Worm (Caenorhabditis elegans): ENCODE data around the gene fbxb-51.
A peak's percentile ranks its signal among the peaks of the same experiment; 100 is the strongest.
"Not testable (repeated sequence)": the region's sequence is repeated elsewhere in the genome, so short reads cannot be mapped to it uniquely, and the experiment has no call there.

Gene fbxb-51

ce11 chrII:1540628-1541027, 9.9 kb upstream of the fbxb-51 start, which contains the start of gene poml-4:
TSS of gene poml-4 (plus strand) at chrII:1540928.
- not testable (repeated sequence) for TF ChIP-seq dpl-1 (GFP tag; optimal IDR thresholded peaks at IDR 0.05); irx-1 (tag; optimal IDR thresholded peaks at IDR 0.05); mab-9 (GFP tag; IDR thresholded peaks at IDR 0.05)

DNA sequence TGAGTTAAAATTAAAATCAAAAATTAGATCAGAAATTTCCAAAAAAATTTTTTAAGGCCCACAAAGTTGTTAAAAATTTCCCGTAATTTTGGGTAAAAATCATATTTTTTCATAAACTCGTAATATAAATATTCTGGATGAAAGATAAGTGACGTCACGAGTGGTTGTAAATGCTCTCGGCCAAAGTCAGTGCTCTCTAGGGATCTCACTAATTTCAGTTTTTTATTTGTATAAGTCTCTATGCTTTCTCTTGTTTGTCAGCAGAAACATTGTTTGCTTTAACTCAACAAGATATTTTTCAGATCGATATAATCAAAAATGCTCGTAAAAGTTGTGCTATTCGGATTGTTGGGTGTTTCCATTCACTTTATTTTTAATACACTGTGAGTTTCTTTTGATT, 7.3 kb upstream of the fbxb-51 start, which contains the start of gene K05F6.4:
Gene K05F6.4 (plus strand): TSS at position 301 of the 400 bp plus-strand sequence.
- not testable (repeated sequence) for TF ChIP-seq nhr-90 (tag; optimal IDR thresholded peaks at IDR 0.05; ENCODE audit: poor library complexity); nhr-28 (tag; optimal IDR thresholded peaks at IDR 0.05); fos-1 (tag; optimal IDR thresholded peaks at IDR 0.05)

- TF ChIP-seq sox-4 (tag; optimal IDR thresholded peaks at IDR 0.05) (no peak), tbx-2 (tag; optimal IDR thresholded peaks at IDR 0.05) (no peak), skn-1 (tag; optimal IDR thresholded peaks at IDR 0.05) (no peak), hpl-2 (GFP tag; optimal IDR thresholded peaks at IDR 0.05) (no peak), ceh-8 (GFP tag; optimal IDR thresholded peaks at IDR 0.05) (no peak), sup-37 (GFP tag; optimal IDR thresholded peaks at IDR 0.05) (no peak), ama-1 (optimal IDR thresholded peaks at IDR 0.05) (no peak)
These were observed 4.9 kb upstream of the fbxb-51 start, which contains the start of gene K05F6.12 for ce11 chrII:1545625-1546024. TSS of gene K05F6.12 (plus strand) at chrII:1545925.

DNA sequence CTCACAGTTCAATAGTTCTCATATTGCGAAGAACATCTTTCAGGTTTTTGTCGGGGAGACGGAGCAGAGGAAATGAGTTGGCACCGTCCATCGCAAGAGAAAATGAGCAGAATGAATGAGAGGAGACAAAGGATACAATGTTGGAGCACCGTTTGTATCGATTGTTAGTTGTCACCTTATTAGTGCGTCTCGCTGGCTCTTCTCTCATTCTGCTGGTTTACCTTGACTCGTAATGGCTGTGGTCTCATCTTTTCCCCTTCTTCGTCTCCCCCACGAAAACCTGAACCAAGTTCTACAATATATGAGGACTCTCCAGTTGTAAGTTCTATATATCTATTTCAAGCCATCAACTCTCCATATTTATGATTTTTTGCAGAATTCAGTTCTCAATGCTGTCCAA, 5.7 kb downstream of the fbxb-51 start, which contains the start of the genes fbxb-54 and fbxb-50:
Gene fbxb-54 (minus strand): TSS at position 101 of the 400 bp plus-strand sequence.
Gene fbxb-50 (plus strand): TSS at position 227 of the 400 bp plus-strand sequence.
- TF ChIP-seq tlp-1 (tag; optimal IDR thresholded peaks at IDR 0.05); fkh-10 (GFP tag; optimal IDR thresholded peaks at IDR 0.05); tbx-2 (tag; optimal IDR thresholded peaks at IDR 0.05): not testable (repeated sequence)

ce11 chrII:1560839-1561238, 10.3 kb downstream of the fbxb-51 start:
- TF ChIP-seq nhr-19 (GFP tag; conservative IDR thresholded peaks at IDR 0.05) (no peak), efl-1 (optimal IDR thresholded peaks at IDR 0.05) (no peak), efl-1 (GFP tag; optimal IDR thresholded peaks at IDR 0.05 in 1 of 2) (peak in 1 of 2 experiments; percentile 91)

DNA sequence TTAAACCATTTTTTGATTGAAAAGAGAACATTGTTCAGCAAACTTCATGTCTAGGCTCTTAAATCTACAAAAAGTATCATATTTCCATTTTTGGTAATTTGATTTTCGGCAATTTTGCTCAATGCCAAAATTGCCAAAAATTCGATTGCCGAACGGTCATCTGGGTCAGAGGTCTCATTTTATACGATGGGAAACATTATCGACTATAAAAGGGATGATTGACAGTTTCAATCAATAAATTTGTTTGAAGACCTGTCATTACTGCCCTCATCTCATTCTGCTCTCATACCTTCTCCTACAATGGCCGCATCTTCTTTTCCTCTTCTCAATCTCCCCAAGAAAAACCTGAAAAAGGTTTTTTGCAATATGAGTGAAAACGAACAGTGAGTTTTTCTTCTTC, 11.4 kb downstream of the fbxb-51 start, which contains the start of gene K05F6.14:
Gene K05F6.14 (plus strand): TSS at position 301 of the 400 bp plus-strand sequence.
- no peak for TF ChIP-seq C16A3.4 (tag; optimal IDR thresholded peaks at IDR 0.05)
- no peak for TF ChIP-seq unc-86 (tag; optimal IDR thresholded peaks at IDR 0.05)
- TF ChIP-seq mep-1 (tag; optimal IDR thresholded peaks at IDR 0.05) = no peak
- no peak for TF ChIP-seq ceh-82 (tag; optimal IDR thresholded peaks at IDR 0.05)
- TF ChIP-seq lsy-2 (tag; optimal IDR thresholded peaks at IDR 0.05) = no peak
- no peak for TF ChIP-seq fos-1 (tag; optimal IDR thresholded peaks at IDR 0.05)
- TF ChIP-seq elt-3 (tag; optimal IDR thresholded peaks at IDR 0.05) = no peak
- no peak for TF ChIP-seq mdl-1 (tag; optimal IDR thresholded peaks at IDR 0.05)
- TF ChIP-seq F16B12.6 (tag; optimal IDR thresholded peaks at IDR 0.05) = no peak
- TF ChIP-seq mab-9 (GFP tag; IDR thresholded peaks at IDR 0.05) = no peak
- no peak for TF ChIP-seq ets-5 (GFP tag; IDR thresholded peaks at IDR 0.05)
- TF ChIP-seq pax-3 (tag; optimal IDR thresholded peaks at IDR 0.05) = no peak

DNA sequence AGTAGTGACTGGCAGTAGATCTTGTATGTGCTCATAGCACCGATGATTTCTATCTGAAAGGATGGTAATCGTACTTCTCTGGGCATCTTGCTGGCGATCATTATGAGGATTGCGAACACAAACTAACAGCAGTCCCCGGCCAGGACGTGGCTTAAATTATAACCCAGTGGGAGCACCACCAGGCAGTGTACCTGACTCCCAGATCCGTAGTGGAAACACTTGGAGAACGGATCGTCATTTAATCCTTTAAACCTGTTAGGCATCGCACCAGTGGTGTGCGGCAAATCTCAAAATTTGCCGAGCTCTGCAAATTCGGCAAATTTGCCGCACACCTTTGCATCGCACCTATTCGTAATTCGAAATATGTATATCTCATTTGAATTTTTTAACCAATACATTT, 17.1 kb downstream of the fbxb-51 start, which contains the start of gene K05F6.8:
Gene K05F6.8 (minus strand): TSS at position 101 of the 400 bp plus-strand sequence.
- TF ChIP-seq ceh-8 (GFP tag; optimal IDR thresholded peaks at IDR 0.05) (no peak), hpl-2 (GFP tag; optimal IDR thresholded peaks at IDR 0.05) (no peak), mab-9 (GFP tag; IDR thresholded peaks at IDR 0.05) (no peak), nhr-85 (tag) (no peak), nhr-28 (tag; optimal IDR thresholded peaks at IDR 0.05) (no peak), nhr-237 (tag; optimal IDR thresholded peaks at IDR 0.05) (no peak)

Data from whole organism, L1 larva.